Fruit fly (Drosophila melanogaster): Measurements from ENCODE around the gene CG9331.
A peak's percentile ranks its signal among the peaks of the same experiment; 100 is the strongest.

Gene CG9331

dm6 chr2L:20807617-20808509 is 14.8 kb upstream of the CG9331 start (continued):
- TF ChIP-seq Ada2b (GFP tag; IDR thresholded peaks at IDR 0.05) (peak; percentile 39; the same call in 1 of the 2 replicates), dpn (GFP tag; optimal IDR thresholded peaks at IDR 0.05) (peak in 1 of 2 experiments; percentile 4), B-H1 (GFP tag; IDR thresholded peaks at IDR 0.05) (peak; percentile 24; the same call in 1 of the 3 replicates), gcm (GFP tag; optimal IDR thresholded peaks at IDR 0.05) (peak; percentile 0), fd102C (GFP tag; optimal IDR thresholded peaks at IDR 0.05) (no peak), otp (GFP tag; IDR thresholded peaks at IDR 0.05) (peak; percentile 56; the same call in 1 of the 3 replicates), CG33213 (GFP tag; optimal IDR thresholded peaks at IDR 0.05) (peak; percentile 28), Hr3 (GFP tag; optimal IDR thresholded peaks at IDR 0.05) (peak; percentile 16), CG1792 (GFP tag; optimal IDR thresholded peaks at IDR 0.05) (peak; percentile 17), CG9876 (GFP tag; optimal IDR thresholded peaks at IDR 0.05) (no peak), run (tag; optimal IDR thresholded peaks at IDR 0.05) (no peak), gem (tag; optimal IDR thresholded peaks at IDR 0.05) (peak; percentile 76), knrl (GFP tag; IDR thresholded peaks at IDR 0.05; ENCODE audit: partially characterized antibody) (no peak), her (GFP tag; optimal IDR thresholded peaks at IDR 0.05) (peak; percentile 59), ttk (GFP tag; IDR thresholded peaks at IDR 0.05) (0 out of 2 replicates have a peak, but pooled peaks have one; percentile 12), Doc3 (GFP tag; IDR thresholded peaks at IDR 0.05; ENCODE audit: partially characterized antibody) (no peak), NFAT (GFP tag; IDR thresholded peaks at IDR 0.05) (0 out of 2 replicates have a peak, but pooled peaks have one; percentile 6), jumu (GFP tag; optimal IDR thresholded peaks at IDR 0.05) (no peak), pan (optimal IDR thresholded peaks at IDR 0.05) (no peak), pan (GFP tag; optimal IDR thresholded peaks at IDR 0.05 in 1 of 2, IDR thresholded peaks at IDR 0.05 in 1 of 2) (peak in 1 of 2 experiments; percentile 80), CG13287 (GFP tag; IDR thresholded peaks at IDR 0.05; ENCODE audit: partially characterized antibody) (0 out of 2 replicates have a peak, but pooled peaks have one; percentile 6), wdn (GFP tag; IDR thresholded peaks at IDR 0.05) (peak; percentile 31; the same call in 1 of the 2 replicates), CG18262 (tag; optimal IDR thresholded peaks at IDR 0.05) (peak; percentile 39), CG2678 (tag; optimal IDR thresholded peaks at IDR 0.05) (peak; percentile 75), CG13775 (GFP tag; optimal IDR thresholded peaks at IDR 0.05) (peak; percentile 30), schlank (tag; optimal IDR thresholded peaks at IDR 0.05) (peak; percentile 67), Rx (GFP tag; IDR thresholded peaks at IDR 0.05) (no peak), Aef1 (GFP tag; IDR thresholded peaks at IDR 0.05) (peak; percentile 25; the same call in 1 of the 3 replicates), CG1602 (GFP tag; optimal IDR thresholded peaks at IDR 0.05) (peak; percentile 3), nau (GFP tag; optimal IDR thresholded peaks at IDR 0.05) (peak; percentile 74), Dad (GFP tag; optimal IDR thresholded peaks at IDR 0.05) (no peak), E2f1 (GFP tag; IDR thresholded peaks at IDR 0.05) (peak; percentile 66), ewg (GFP tag; optimal IDR thresholded peaks at IDR 0.05) (peak; percentile 15), CG17359 (tag; optimal IDR thresholded peaks at IDR 0.05) (peak; percentile 53)

DNA sequence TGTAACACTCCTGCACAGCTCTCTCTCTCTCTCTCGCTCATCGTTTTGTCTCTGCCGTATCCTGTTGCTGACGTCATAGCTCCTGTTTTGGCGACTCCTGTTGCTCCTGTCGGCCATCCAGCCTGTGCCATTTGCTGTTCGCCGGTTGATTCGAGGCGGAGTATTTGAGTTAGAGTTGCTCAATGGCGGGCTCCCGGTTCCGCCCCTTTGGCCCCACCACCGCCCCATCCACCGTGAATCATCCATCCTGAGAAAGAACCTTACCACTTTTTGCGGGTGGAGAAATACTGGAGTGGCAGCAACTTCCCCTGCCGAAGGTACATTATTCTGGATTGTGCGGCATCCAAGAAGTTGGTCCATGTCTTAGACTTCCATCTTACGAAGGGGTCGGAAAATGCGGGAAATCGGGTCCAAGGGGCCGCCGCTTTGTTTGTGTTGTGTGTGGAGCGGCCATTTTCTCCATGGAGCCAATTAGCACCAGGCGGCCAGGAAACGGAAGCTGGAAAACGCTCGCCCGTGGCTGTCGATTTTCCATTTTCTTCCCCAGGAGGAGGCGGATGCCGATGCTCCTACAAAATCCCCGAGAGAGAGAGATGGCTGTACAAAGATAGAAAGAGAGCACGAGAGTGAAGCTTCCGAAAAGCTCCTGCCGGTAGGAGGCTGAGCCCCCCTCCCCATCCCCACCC is 14.0 kb upstream of the CG9331 start:
- TF ChIP-seq CG12104 (GFP tag; optimal IDR thresholded peaks at IDR 0.05) (no peak), CG7556 (GFP tag; optimal IDR thresholded peaks at IDR 0.05) (peak; percentile 74), Med (GFP tag) (peak; percentile 45), Six4 (GFP tag; optimal IDR thresholded peaks at IDR 0.05) (no peak), Deaf1 (tag; optimal IDR thresholded peaks at IDR 0.05) (no peak), CG10979 (tag; optimal IDR thresholded peaks at IDR 0.05) (no peak), CG30020 (tag; optimal IDR thresholded peaks at IDR 0.05) (no peak), CG2712 (tag; optimal IDR thresholded peaks at IDR 0.05) (no peak), CG13894 (tag; optimal IDR thresholded peaks at IDR 0.05) (peak; percentile 94), eyg (GFP tag; optimal IDR thresholded peaks at IDR 0.05) (no peak), otp (GFP tag; IDR thresholded peaks at IDR 0.05) (no peak), CG14441 (GFP tag; IDR thresholded peaks at IDR 0.05) (no peak), Doc2 (GFP tag; IDR thresholded peaks at IDR 0.05) (no peak), kay (GFP tag; optimal IDR thresholded peaks at IDR 0.05) (no peak), CG12769 (tag; optimal IDR thresholded peaks at IDR 0.05) (no peak), CG9727 (GFP tag; optimal IDR thresholded peaks at IDR 0.05) (no peak), Rx (GFP tag; IDR thresholded peaks at IDR 0.05) (no peak)

Data from whole organism, embryonic.